Worm (Caenorhabditis elegans): ENCODE data around the gene C03E10.3.
"Not testable (repeated sequence)": the region's sequence is repeated elsewhere in the genome, so short reads cannot be mapped to it uniquely, and the experiment has no call there.

Gene C03E10.3

DNA sequence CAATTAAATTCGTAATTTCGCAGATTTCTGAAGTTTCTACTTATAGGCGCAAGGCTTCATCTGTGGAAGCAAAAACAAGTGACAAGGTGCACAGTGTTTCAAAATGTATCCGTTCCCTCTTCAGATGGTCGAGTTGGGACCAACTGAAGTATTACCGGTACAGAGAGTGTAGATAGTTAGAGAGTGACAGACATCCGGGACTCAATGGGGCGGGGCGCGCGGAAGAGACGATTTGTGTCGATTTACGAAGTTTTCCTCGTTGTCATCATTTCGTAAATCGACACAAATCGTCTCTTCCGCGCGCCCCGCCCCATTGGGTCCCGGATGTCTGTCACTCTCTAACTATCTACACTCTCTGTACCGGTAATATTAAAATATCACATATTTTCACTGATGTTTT, at the start of gene C03E10.3:
TSS of gene C03E10.3 (plus strand) at position 301 of the 400 bp plus-strand sequence.
- TF ChIP-seq efl-1 (optimal IDR thresholded peaks at IDR 0.05), result not testable (repeated sequence)
- TF ChIP-seq efl-1 (GFP tag; optimal IDR thresholded peaks at IDR 0.05 in 1 of 2), result peak in 1 of 2 experiments; percentile 40

DNA sequence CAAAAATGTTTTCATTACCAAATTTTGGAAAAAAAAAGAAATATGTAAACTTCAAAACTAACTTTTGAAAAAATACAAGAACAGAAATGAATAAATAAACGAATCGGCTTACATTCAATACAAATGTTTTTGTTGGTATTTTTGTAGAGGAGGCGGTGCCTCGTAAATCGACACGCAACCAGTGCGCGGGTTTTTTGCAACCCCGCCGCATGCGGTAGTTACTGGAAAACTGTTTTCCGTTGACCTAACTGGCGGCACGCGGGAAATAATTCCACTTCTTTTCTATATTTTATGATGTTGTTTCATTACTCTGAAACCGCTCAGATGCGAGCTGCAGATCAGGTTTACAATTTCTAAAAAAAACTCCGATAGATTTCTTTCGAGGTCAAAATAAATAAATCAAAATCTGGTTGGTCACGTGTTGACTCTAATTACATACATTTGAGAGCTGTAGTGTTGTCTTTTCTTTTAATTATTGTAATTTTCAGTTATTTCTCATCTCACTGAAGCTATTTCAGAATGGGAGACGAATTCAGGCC, 47.0 kb upstream of the C03E10.3 start, which contains the start of the genes dvc-1 and ima-1:
TSS of gene dvc-1 (minus strand) at position 145 of the 539 bp plus-strand sequence.
TSS of gene ima-1 (plus strand) at position 489 of the 539 bp plus-strand sequence.
- TF ChIP-seq lin-35 (GFP tag; optimal IDR thresholded peaks at IDR 0.05) (peak; percentile 60 to 65), elt-3 (tag; optimal IDR thresholded peaks at IDR 0.05) (peak in 2 of 6 experiments; percentile 6 to 9), nhr-76 (tag; optimal IDR thresholded peaks at IDR 0.05) (peak; percentile 24), nhr-28 (tag; optimal IDR thresholded peaks at IDR 0.05) (no peak), efl-1 (optimal IDR thresholded peaks at IDR 0.05) (peak; percentile 67 to 69), efl-1 (GFP tag; optimal IDR thresholded peaks at IDR 0.05 in 1 of 2) (peak; percentile 56 to 97), alr-1 (tag; optimal IDR thresholded peaks at IDR 0.05; ENCODE audit: borderline replicate concordance) (no peak), unc-30 (tag; optimal IDR thresholded peaks at IDR 0.05) (no peak), fkh-10 (GFP tag; optimal IDR thresholded peaks at IDR 0.05) (peak; percentile 13), sup-37 (GFP tag; optimal IDR thresholded peaks at IDR 0.05) (no peak), nhr-85 (tag) (peak; percentile 76), fos-1 (tag; optimal IDR thresholded peaks at IDR 0.05) (no peak), ama-1 (optimal IDR thresholded peaks at IDR 0.05) (no peak), ztf-11 (tag; optimal IDR thresholded peaks at IDR 0.05) (peak in 1 of 2 experiments; percentile 13), nhr-47 (tag; optimal IDR thresholded peaks at IDR 0.05) (peak; percentile 72), rnt-1 (tag; optimal IDR thresholded peaks at IDR 0.05) (peak; percentile 86), fkh-8 (tag; optimal IDR thresholded peaks at IDR 0.05) (no peak), snu-23 (GFP tag; optimal IDR thresholded peaks at IDR 0.05) (peak; percentile 79), nhr-12 (tag; optimal IDR thresholded peaks at IDR 0.05) (no peak), nhr-77 (tag; optimal IDR thresholded peaks at IDR 0.05) (peak; percentile 24), hlh-17 (GFP tag; optimal IDR thresholded peaks at IDR 0.05; ENCODE audit: borderline replicate concordance) (no peak), skn-1 (tag; optimal IDR thresholded peaks at IDR 0.05) (peak; percentile 53), nhr-237 (tag; optimal IDR thresholded peaks at IDR 0.05) (peak; percentile 7), mab-9 (GFP tag; IDR thresholded peaks at IDR 0.05) (no peak), ets-5 (GFP tag; IDR thresholded peaks at IDR 0.05) (no peak), C16A3.4 (tag; optimal IDR thresholded peaks at IDR 0.05) (peak; percentile 83), grh-1 (GFP tag; IDR thresholded peaks at IDR 0.05) (peak; percentile 51; the same call in 1 of the 2 replicates), tbx-2 (tag; optimal IDR thresholded peaks at IDR 0.05) (peak; percentile 51), C34B4.2 (tag; optimal IDR thresholded peaks at IDR 0.05) (no peak), lin-13 (GFP tag; optimal IDR thresholded peaks at IDR 0.05) (peak; percentile 44), sptf-1 (tag; optimal IDR thresholded peaks at IDR 0.05) (no peak), unc-130 (tag; optimal IDR thresholded peaks at IDR 0.05) (peak; percentile 18), hpl-2 (GFP tag; optimal IDR thresholded peaks at IDR 0.05) (peak; percentile 25), unc-86 (tag; optimal IDR thresholded peaks at IDR 0.05) (no peak), swsn-7 (tag; optimal IDR thresholded peaks at IDR 0.05) (peak; percentile 71), snpc-4 (tag; optimal IDR thresholded peaks at IDR 0.05) (peak; percentile 42), lin-15B (tag; optimal IDR thresholded peaks at IDR 0.05) (no peak), ces-1 (GFP tag; optimal IDR thresholded peaks at IDR 0.05) (no peak), irx-1 (tag; optimal IDR thresholded peaks at IDR 0.05) (no peak), zip-4 (GFP tag; optimal IDR thresholded peaks at IDR 0.05) (no peak), zag-1 (tag; optimal IDR thresholded peaks at IDR 0.05) (no peak), sox-4 (tag; optimal IDR thresholded peaks at IDR 0.05) (no peak), jun-1 (tag; optimal IDR thresholded peaks at IDR 0.05) (peak; percentile 52), elt-2 (tag; optimal IDR thresholded peaks at IDR 0.05) (peak; percentile 41), nhr-11 (tag; optimal IDR thresholded peaks at IDR 0.05) (no peak), lir-3 (tag; optimal IDR thresholded peaks at IDR 0.05; ENCODE audit: poor library complexity) (peak; percentile 50), ceh-88 (GFP tag; IDR thresholded peaks at IDR 0.05) (peak; percentile 53; the same call in 1 of the 2 replicates), nhr-71 (tag; optimal IDR thresholded peaks at IDR 0.05) (peak; percentile 77), dsc-1 (tag; optimal IDR thresholded peaks at IDR 0.05) (peak; percentile 58), pag-3 (tag; optimal IDR thresholded peaks at IDR 0.05; ENCODE audit: borderline replicate concordance, insufficient read depth) (no peak), F16B12.6 (tag; optimal IDR thresholded peaks at IDR 0.05) (peak; percentile 31)
